Fruit fly (Drosophila melanogaster) whole organism, embryonic: ENCODE results near the gene CG12589.

Source experiments
- Atf3 ChIP-seq: fragments of 200-800 bp; sonication (Bioruptor generic); optimal IDR thresholded peaks from 3 replicates; lab custom pipeline; 2016; ENCODE audit warnings: missing biosample characterization, missing genetic modification characterization
- CG1024 ChIP-seq: fragments of 200-800 bp; sonication (Bioruptor generic); IDR thresholded peaks from 2 replicates; pipeline ENCODE4 v1.3.6; 2022; ENCODE audit warnings: missing biosample characterization, missing genetic modification characterization
- CG10543 ChIP-seq: fragments of 200-800 bp; sonication (Bioruptor generic); optimal IDR thresholded peaks from 3 replicates; lab custom pipeline; 2017; ENCODE audit warnings: missing biosample characterization, mild to moderate bottlenecking, missing genetic modification characterization, moderate library complexity
- CG12071 ChIP-seq: fragments of 200-800 bp; sonication (Bioruptor generic); optimal IDR thresholded peaks from 3 replicates; lab custom pipeline; 2018; ENCODE audit warnings: missing biosample characterization, mild to moderate bottlenecking, missing genetic modification characterization
- CG12391 ChIP-seq: fragments of 200-800 bp; sonication (Bioruptor generic); optimal IDR thresholded peaks from 3 replicates; lab custom pipeline; 2018; ENCODE audit warnings: missing biosample characterization, mild to moderate bottlenecking, missing genetic modification characterization, moderate library complexity
- CG12744 ChIP-seq: fragments of 200-800 bp; sonication (Bioruptor generic); optimal IDR thresholded peaks from 2 replicates; lab custom pipeline; 2016; ENCODE audit warnings: missing biosample characterization, missing genetic modification characterization
- CG14050 ChIP-seq: fragments of 200-800 bp; sonication (Bioruptor generic); IDR thresholded peaks from 3 replicates; pipeline ENCODE4 v1.3.6; 2022; ENCODE audit warnings: missing biosample characterization, missing genetic modification characterization
- CG15696 ChIP-seq: fragments of 200-800 bp; sonication (Bioruptor generic); optimal IDR thresholded peaks from 2 replicates; lab custom pipeline; 2019; ENCODE audit warnings: missing biosample characterization, mild to moderate bottlenecking, missing genetic modification characterization, moderate library complexity
- CG1603 ChIP-seq: fragments of 200-800 bp; sonication (Bioruptor generic); optimal IDR thresholded peaks from 2 replicates; lab custom pipeline; 2019; ENCODE audit warnings: missing biosample characterization, mild to moderate bottlenecking, missing genetic modification characterization, moderate library complexity
- CG16863 ChIP-seq: fragments of 200-800 bp; sonication (Bioruptor generic); optimal IDR thresholded peaks from 3 replicates; lab custom pipeline; 2016; ENCODE audit warnings: missing biosample characterization, missing genetic modification characterization
- CG17361 ChIP-seq: fragments of 200-800 bp; sonication (Bioruptor generic); IDR thresholded peaks from 3 replicates; pipeline ENCODE4 v1.3.6; 2022; ENCODE audit warnings: missing biosample characterization, missing genetic modification characterization
- CG17912 ChIP-seq: fragments of 200-800 bp; sonication (Bioruptor generic); optimal IDR thresholded peaks from 2 replicates; lab custom pipeline; 2018; ENCODE audit warnings: missing biosample characterization, mild to moderate bottlenecking, missing genetic modification characterization
- CG18764 ChIP-seq: fragments of 200-800 bp; sonication (Bioruptor generic); optimal IDR thresholded peaks from 3 replicates; lab custom pipeline; 2016; ENCODE audit warnings: missing biosample characterization, missing genetic modification characterization
- CG2129 ChIP-seq: fragments of 200-800 bp; sonication (Bioruptor generic); IDR thresholded peaks from 2 replicates; pipeline ENCODE4 v1.3.6; 2022; ENCODE audit warnings: missing biosample characterization, missing genetic modification characterization; ENCODE audit not compliant: partially characterized antibody
- CG2202 ChIP-seq: fragments of 200-800 bp; sonication (Bioruptor generic); optimal IDR thresholded peaks from 2 replicates; lab custom pipeline; 2018; ENCODE audit warnings: missing biosample characterization, mild to moderate bottlenecking, missing genetic modification characterization
- CG32767 ChIP-seq: fragments of 200-800 bp; sonication (Bioruptor generic); IDR thresholded peaks from 2 replicates; pipeline ENCODE4 v1.3.6; 2022; ENCODE audit warnings: missing biosample characterization, missing genetic modification characterization
- CG6175 ChIP-seq: fragments of 200-800 bp; sonication (Bioruptor generic); IDR thresholded peaks from 3 replicates; pipeline ENCODE4 v1.3.6; 2022; ENCODE audit warnings: missing biosample characterization, missing genetic modification characterization
- CG6683 ChIP-seq: fragments of 200-800 bp; sonication (Bioruptor generic); optimal IDR thresholded peaks from 2 replicates; lab custom pipeline; 2017; ENCODE audit warnings: missing biosample characterization, mild to moderate bottlenecking, missing genetic modification characterization, missing genetic modification reagents
- CG6689 ChIP-seq: fragments of 200-800 bp; sonication (Bioruptor generic); IDR thresholded peaks from 2 replicates; pipeline ENCODE4 v1.3.6; 2022; ENCODE audit warnings: missing biosample characterization, missing genetic modification characterization
- CG6854 ChIP-seq: fragments of 200-800 bp; sonication (Bioruptor generic); optimal IDR thresholded peaks from 3 replicates; lab custom pipeline; 2017; ENCODE audit warnings: missing biosample characterization, mild to moderate bottlenecking, missing genetic modification characterization
- CG7928 ChIP-seq: fragments of 200-800 bp; sonication (Bioruptor generic); optimal IDR thresholded peaks from 2 replicates; lab custom pipeline; 2017; ENCODE audit warnings: missing biosample characterization, mild to moderate bottlenecking, missing genetic modification characterization
- CG8924 ChIP-seq: fragments of 200-800 bp; optimal IDR thresholded peaks from 3 replicates; lab custom pipeline; 2019; ENCODE audit warnings: missing biosample characterization, mild to moderate bottlenecking, missing genetic modification characterization, moderate library complexity
- CG9437 ChIP-seq: fragments of 200-800 bp; sonication (Bioruptor generic); optimal IDR thresholded peaks from 2 replicates; lab custom pipeline; 2018; ENCODE audit warnings: missing biosample characterization, mild to moderate bottlenecking, missing genetic modification characterization
- CG9932 ChIP-seq: fragments of 200-800 bp; sonication (Bioruptor generic); IDR thresholded peaks from 2 replicates; pipeline ENCODE4 v1.3.6; 2022; ENCODE audit warnings: missing biosample characterization, missing genetic modification characterization
- Camta ChIP-seq: fragments of 200-800 bp; sonication (Bioruptor generic); optimal IDR thresholded peaks from 2 replicates; lab custom pipeline; 2016; ENCODE audit warnings: missing biosample characterization, missing genetic modification characterization
- D ChIP-seq, 2 experiments: fragments of 200-800 bp in 1 of 2; fragments of >200 bp in 1 of 2; sonication (Bioruptor generic) in 1 of 2; optimal IDR thresholded peaks; 2 replicates in 1 of 2; 3 replicates in 1 of 2; lab custom pipeline; 2017; ENCODE audit warnings: mild to moderate bottlenecking in 1 of 2, missing biosample characterization in 1 of 2, missing genetic modification characterization in 1 of 2, missing genetic modification reagents in 1 of 2
- Deaf1 ChIP-seq: fragments of 200-800 bp; optimal IDR thresholded peaks from 3 replicates; lab custom pipeline; 2019; ENCODE audit warnings: missing biosample characterization, mild to moderate bottlenecking, missing genetic modification characterization, moderate library complexity
- Dip2 ChIP-seq: fragments of 200-800 bp; sonication (Bioruptor generic); IDR thresholded peaks from 2 replicates; pipeline ENCODE4 v1.3.6; 2022; ENCODE audit warnings: missing biosample characterization, missing genetic modification characterization
- Dip3 ChIP-seq: fragments of 200-800 bp; sonication (Bioruptor generic); optimal IDR thresholded peaks from 3 replicates; lab custom pipeline; 2016; ENCODE audit warnings: missing biosample characterization, missing genetic modification characterization
- Doc2 ChIP-seq: fragments of 200-800 bp; sonication (Bioruptor generic); IDR thresholded peaks from 2 replicates; pipeline ENCODE4 v1.3.6; 2022; ENCODE audit warnings: missing biosample characterization, missing genetic modification characterization
- E2f1 ChIP-seq: fragments of 200-800 bp; sonication (Bioruptor generic); IDR thresholded peaks from 2 replicates; pipeline ENCODE4 v1.3.6; 2022; ENCODE audit warnings: missing biosample characterization, missing genetic modification characterization
- HLHmδ ChIP-seq: fragments of 200-800 bp; sonication (Bioruptor generic); optimal IDR thresholded peaks from 2 replicates; lab custom pipeline; 2018; ENCODE audit warnings: missing biosample characterization, mild to moderate bottlenecking, missing genetic modification characterization, moderate library complexity
- Hsf ChIP-seq: fragments of 200-800 bp; sonication (Bioruptor generic); optimal IDR thresholded peaks from 3 replicates; lab custom pipeline; 2016; ENCODE audit warnings: missing biosample characterization, missing genetic modification characterization
- NC2α ChIP-seq: fragments of 200-800 bp; sonication (Bioruptor generic); optimal IDR thresholded peaks from 2 replicates; lab custom pipeline; 2016; ENCODE audit warnings: missing biosample characterization, missing genetic modification characterization
- Spps ChIP-seq: fragments of 200-800 bp; sonication (Bioruptor generic); optimal IDR thresholded peaks from 2 replicates; lab custom pipeline; 2018; ENCODE audit warnings: missing biosample characterization, mild to moderate bottlenecking, missing genetic modification characterization
- amos ChIP-seq: fragments of 200-800 bp; sonication (Bioruptor generic); IDR thresholded peaks from 2 replicates; pipeline ENCODE4 v1.3.6; 2022; ENCODE audit warnings: missing biosample characterization, missing genetic modification characterization; ENCODE audit not compliant: partially characterized antibody
- aop ChIP-seq: fragments of 200-800 bp; sonication (Bioruptor generic); IDR thresholded peaks from 2 replicates; pipeline ENCODE4 v1.3.6; 2022; ENCODE audit warnings: missing biosample characterization, missing genetic modification characterization
- bbx ChIP-seq: fragments of 200-800 bp; sonication (Bioruptor generic); IDR thresholded peaks from 2 replicates; pipeline ENCODE4 v1.3.6; 2022; ENCODE audit warnings: missing biosample characterization, missing genetic modification characterization; ENCODE audit not compliant: partially characterized antibody
- croc ChIP-seq: fragments of 200-800 bp; sonication (Bioruptor generic); conservative IDR thresholded peaks from 3 replicates; pipeline ENCODE4 v1.3.6; 2022; ENCODE audit warnings: missing biosample characterization, missing genetic modification characterization
- cwo ChIP-seq: fragments of 200-800 bp; sonication (Bioruptor generic); optimal IDR thresholded peaks from 3 replicates; lab custom pipeline; 2017; ENCODE audit warnings: missing biosample characterization, missing genetic modification characterization, mild to moderate bottlenecking, moderate library complexity, missing genetic modification reagents
- dpn ChIP-seq, 2 experiments: fragments of 200-800 bp; sonication (Bioruptor generic); optimal IDR thresholded peaks; 3 replicates each; lab custom pipeline; 2016; ENCODE audit warnings: missing biosample characterization in 2 of 2, missing genetic modification characterization in 2 of 2
- ems ChIP-seq: fragments of 200-800 bp; sonication (Bioruptor generic); optimal IDR thresholded peaks from 3 replicates; lab custom pipeline; 2016; ENCODE audit warnings: missing biosample characterization, missing genetic modification characterization
- fru ChIP-seq: fragments of >200 bp; optimal IDR thresholded peaks from 2 replicates; lab custom pipeline; 2017
- gsb-n ChIP-seq: fragments of 200-800 bp; sonication (Bioruptor generic); optimal IDR thresholded peaks from 3 replicates; lab custom pipeline; 2018; ENCODE audit warnings: missing biosample characterization, mild to moderate bottlenecking, missing genetic modification characterization
- hkb ChIP-seq, 2 experiments: fragments of 200-800 bp in 1 of 2; fragments of >200 bp in 1 of 2; sonication (Bioruptor generic) in 1 of 2; IDR thresholded peaks in 1 of 2; optimal IDR thresholded peaks in 1 of 2; 2 replicates each; pipeline versions ENCODE4 v1.3.6 to Lab custom; 2017 to 2022; ENCODE audit warnings: missing biosample characterization in 1 of 2, missing genetic modification characterization in 1 of 2
- row ChIP-seq: fragments of 200-800 bp; sonication (Bioruptor generic); IDR thresholded peaks from 3 replicates; pipeline ENCODE4 v1.3.6; 2022; ENCODE audit warnings: missing biosample characterization, missing genetic modification characterization
- sug ChIP-seq: fragments of 200-800 bp; optimal IDR thresholded peaks from 2 replicates; lab custom pipeline; 2019; ENCODE audit warnings: missing biosample characterization, mild to moderate bottlenecking, missing genetic modification characterization, moderate library complexity
- wdn ChIP-seq: fragments of 200-800 bp; sonication (Bioruptor generic); IDR thresholded peaks from 2 replicates; pipeline ENCODE4 v1.3.6; 2022; ENCODE audit warnings: missing biosample characterization, missing genetic modification characterization
- zen2 ChIP-seq: fragments of 200-800 bp; sonication (Bioruptor generic); IDR thresholded peaks from 3 replicates; pipeline ENCODE4 v1.3.6; 2022; ENCODE audit warnings: missing biosample characterization, missing genetic modification characterization; ENCODE audit not compliant: partially characterized antibody
- zf30C ChIP-seq: fragments of 200-800 bp; sonication (Bioruptor generic); optimal IDR thresholded peaks from 3 replicates; lab custom pipeline; 2018; ENCODE audit warnings: missing biosample characterization, mild to moderate bottlenecking, missing genetic modification characterization

CG12589 gene

DNA sequence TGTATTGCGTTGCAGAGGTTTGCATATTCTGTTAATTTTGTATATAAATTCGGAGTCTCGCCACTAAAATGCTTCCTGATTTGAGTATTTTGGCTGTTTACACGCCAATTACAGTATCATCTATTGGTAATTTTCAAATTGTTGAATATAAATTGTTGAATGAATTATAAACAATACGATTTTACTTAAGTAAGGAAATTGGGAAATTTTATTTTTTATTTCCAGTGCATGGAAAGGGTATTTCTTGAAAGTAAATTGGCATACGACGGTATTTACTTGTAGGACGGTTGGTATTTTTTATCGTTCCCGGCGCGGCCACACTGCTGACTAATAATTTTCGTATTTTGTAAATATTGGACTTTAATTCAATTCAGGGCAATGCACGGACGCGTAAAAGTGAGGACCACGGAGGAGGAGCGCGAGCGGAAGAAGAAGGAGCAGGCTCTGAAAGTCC lies 11.0 kb downstream of the CG12589 start, which contains the start of gene RabGGTa (continued):
- peak; percentile 70 for TF ChIP-seq CG6689
- 0 out of 2 replicates have a peak, but pooled peaks have one; percentile 22 for TF ChIP-seq CG32767 (GFP tag; lab: Robert Waterston, UW)
- TF ChIP-seq HLHmδ, result no peak
- TF ChIP-seq CG17361 (GFP tag; lab: Robert Waterston, UW), result peak; percentile 78
- TF ChIP-seq CG6854 (GFP tag; lab: Kevin White, UChicago), result no peak
- TF ChIP-seq D (optimal IDR thresholded peaks at IDR 0.05; lab: Kevin White, UChicago), result no peak
- TF ChIP-seq D (GFP tag; optimal IDR thresholded peaks at IDR 0.05; lab: Kevin White, UChicago), result peak; percentile 57
- no peak for TF ChIP-seq CG7928
- peak; percentile 54 for TF ChIP-seq CG15696
- no peak for TF ChIP-seq Doc2 (GFP tag; lab: Robert Waterston, UW)
- TF ChIP-seq bbx (GFP tag; lab: Robert Waterston, UW), result no peak
- TF ChIP-seq ems (GFP tag; lab: Kevin White, UChicago), result peak; percentile 51
- peak; percentile 77 for TF ChIP-seq CG8924 (tag; lab: Kevin White, UChicago)
- TF ChIP-seq CG12391 (tag; lab: Kevin White, UChicago), result peak; percentile 85
- peak; percentile 60 for TF ChIP-seq Spps
- TF ChIP-seq CG1603 (tag; lab: Kevin White, UChicago), result peak; percentile 67
- TF ChIP-seq croc (GFP tag; lab: Robert Waterston, UW), result no peak
- peak; percentile 73; the same call in 1 of the 2 replicates for TF ChIP-seq E2f1
- TF ChIP-seq wdn (GFP tag; lab: Robert Waterston, UW), result 0 out of 2 replicates have a peak, but pooled peaks have one; percentile 12
- TF ChIP-seq Atf3 (GFP tag; lab: Kevin White, UChicago), result peak; percentile 58
- TF ChIP-seq CG1024 (GFP tag; lab: Robert Waterston, UW), result peak; percentile 64; the same call in 1 of the 2 replicates
- TF ChIP-seq Camta (GFP tag; lab: Kevin White, UChicago), result peak; percentile 51
- TF ChIP-seq sug (tag; lab: Kevin White, UChicago), result no peak
- TF ChIP-seq zf30C (GFP tag; lab: Kevin White, UChicago), result peak; percentile 95
- no peak for TF ChIP-seq CG10543 (GFP tag; lab: Kevin White, UChicago)
- peak; percentile 38 for TF ChIP-seq CG6683
- peak; percentile 36 for TF ChIP-seq CG2202 (tag; lab: Kevin White, UChicago)
- peak; percentile 82 for TF ChIP-seq row
- peak; percentile 48 for TF ChIP-seq Hsf
- TF ChIP-seq Deaf1 (tag; lab: Kevin White, UChicago), result no peak
- peak; percentile 57 for TF ChIP-seq Dip3 (GFP tag; lab: Kevin White, UChicago)
- no peak for TF ChIP-seq aop
- peak; percentile 3 for TF ChIP-seq CG16863
- peak; percentile 51 for TF ChIP-seq CG9437 (GFP tag; lab: Kevin White, UChicago)
- peak; percentile 20 for TF ChIP-seq CG18764
- TF ChIP-seq Dip2, result no peak
- no peak for TF ChIP-seq fru (lab: Kevin White, UChicago)
- peak; percentile 53 for TF ChIP-seq CG12744 (GFP tag; lab: Kevin White, UChicago)
- TF ChIP-seq CG6175 (GFP tag; lab: Robert Waterston, UW), result 0 out of 3 replicates have a peak, but pooled peaks have one; percentile 9
- no peak for TF ChIP-seq amos
- peak; percentile 31 for TF ChIP-seq CG12071 (GFP tag; lab: Kevin White, UChicago)
- peak; percentile 66 for TF ChIP-seq gsb-n
- TF ChIP-seq NC2α, result no peak
- peak; percentile 41 to 53 for TF ChIP-seq dpn (GFP tag; optimal IDR thresholded peaks at IDR 0.05; lab: Kevin White, UChicago)
- TF ChIP-seq CG9932 (GFP tag; lab: Robert Waterston, UW), result peak; percentile 74
- peak; percentile 61 for TF ChIP-seq CG14050 (GFP tag; lab: Robert Waterston, UW)
- TF ChIP-seq cwo (GFP tag; lab: Kevin White, UChicago), result peak; percentile 12
- TF ChIP-seq zen2 (GFP tag; lab: Robert Waterston, UW), result no peak
- TF ChIP-seq CG17912 (GFP tag; lab: Kevin White, UChicago), result peak; percentile 2
- TF ChIP-seq hkb (optimal IDR thresholded peaks at IDR 0.05; lab: Kevin White, UChicago), result no peak
- TF ChIP-seq hkb (GFP tag; IDR thresholded peaks at IDR 0.05; lab: Robert Waterston, UW), result peak; percentile 77
- TF ChIP-seq CG2129 (GFP tag; lab: Robert Waterston, UW), result no peak
